Worm (Caenorhabditis elegans): Measurements from ENCODE around the gene che-12.

DNA sequence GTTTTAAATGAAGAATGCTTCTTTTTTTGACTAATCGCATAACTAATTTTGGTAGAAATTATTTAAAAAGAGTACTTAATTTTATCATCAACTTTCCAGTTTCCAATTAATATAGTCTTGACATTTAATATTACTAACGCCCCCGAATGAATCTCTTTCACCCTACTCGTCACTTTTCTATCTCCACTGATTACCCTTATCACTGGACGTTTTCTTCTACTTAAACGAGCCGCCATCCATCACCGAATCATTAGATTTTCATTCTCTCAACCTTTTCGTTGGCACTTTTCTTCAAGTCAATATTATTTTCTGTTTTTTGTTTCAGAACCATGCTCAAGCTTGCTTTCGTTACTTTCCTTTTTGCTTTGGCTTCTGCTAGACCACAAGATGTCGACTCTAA, 29.6 kb downstream of the che-12 start, which contains the start of gene lys-1:
- TF ChIP-seq lin-29 (GFP tag; IDR thresholded peaks at IDR 0.05) (no peak), F10B5.3 (tag; optimal IDR thresholded peaks at IDR 0.05) (no peak), ama-1 (optimal IDR thresholded peaks at IDR 0.05) (no peak), dmd-9 (GFP tag; IDR thresholded peaks at IDR 0.05) (no peak), egl-27 (tag; optimal IDR thresholded peaks at IDR 0.05) (no peak), unc-62 (GFP tag; optimal IDR thresholded peaks at IDR 0.05 in 1 of 2) (no peak), unc-62 (tag; optimal IDR thresholded peaks at IDR 0.05) (no peak), ztf-11 (tag; optimal IDR thresholded peaks at IDR 0.05) (no peak), hif-1 (tag; optimal IDR thresholded peaks at IDR 0.05) (no peak), nhr-28 (tag; optimal IDR thresholded peaks at IDR 0.05) (peak; percentile 68), lin-15B (tag; optimal IDR thresholded peaks at IDR 0.05) (no peak), mep-1 (tag; optimal IDR thresholded peaks at IDR 0.05) (no peak), nhr-6 (tag; optimal IDR thresholded peaks at IDR 0.05) (no peak), T20F7.1 (GFP tag; optimal IDR thresholded peaks at IDR 0.05) (no peak), dpl-1 (GFP tag; optimal IDR thresholded peaks at IDR 0.05) (no peak)

Data from whole organism, L4 larva.